Worm (Caenorhabditis elegans) whole organism, young adult: ENCODE measurements around the gene str-187.

Experiments used
- B0035.1 ChIP-seq: sonication (generic microtip); optimal IDR thresholded peaks from 2 replicates; lab custom pipeline; 2016; ENCODE audit warnings: missing genetic modification characterization, mild to moderate bottlenecking, missing compliant biosample characterization, missing genotype, missing genetic modification reagents
- B0261.1 ChIP-seq: sonication (generic microtip); optimal IDR thresholded peaks from 2 replicates; lab custom pipeline; 2016; ENCODE audit warnings: mild to moderate bottlenecking, missing genetic modification characterization, moderate library complexity, missing compliant biosample characterization
- F37B4.10 ChIP-seq: fragments of 200-800 bp; sonication (Bioruptor generic); IDR thresholded peaks from 2 replicates; pipeline ENCODE4 v1.3.6; 2022; ENCODE audit warnings: missing genetic modification characterization, missing compliant biosample characterization
- F52B5.7 ChIP-seq: sonication (generic microtip); optimal IDR thresholded peaks from 2 replicates; lab custom pipeline; 2016; ENCODE audit warnings: mild to moderate bottlenecking, missing genetic modification characterization, missing compliant biosample characterization
- K11D2.4 ChIP-seq: fragments of 200-800 bp; sonication (Bioruptor generic); IDR thresholded peaks from 2 replicates; pipeline ENCODE4 v1.3.6; 2022; ENCODE audit warnings: missing genetic modification reagents, missing genetic modification characterization, missing compliant biosample characterization
- T07F8.4 ChIP-seq: sonication (generic microtip); optimal IDR thresholded peaks from 2 replicates; lab custom pipeline; 2016; ENCODE audit warnings: mild to moderate bottlenecking, missing genetic modification characterization, moderate library complexity, missing compliant biosample characterization
- Y53G8AR.9 ChIP-seq: fragments of 200-800 bp; sonication (Bioruptor generic); conservative IDR thresholded peaks from 2 replicates; pipeline ENCODE4 v1.3.6; 2022; ENCODE audit warnings: missing genetic modification reagents, missing genetic modification characterization, missing compliant biosample characterization
- akir-1 ChIP-seq: fragments of 200-800 bp; sonication (Bioruptor generic); optimal IDR thresholded peaks from 2 replicates; lab custom pipeline; 2018; ENCODE audit warnings: mild to moderate bottlenecking, missing genetic modification characterization, moderate library complexity, missing compliant biosample characterization
- aptf-2 ChIP-seq: fragments of 200-800 bp; sonication (Bioruptor generic); conservative IDR thresholded peaks from 2 replicates; pipeline ENCODE4 v1.3.6; 2022; ENCODE audit warnings: missing genetic modification reagents, missing genetic modification characterization, missing compliant biosample characterization
- aptf-3 ChIP-seq: fragments of 200-800 bp; sonication (Bioruptor generic); IDR thresholded peaks from 2 replicates; pipeline ENCODE4 v1.3.6; 2022; ENCODE audit warnings: missing genetic modification characterization, missing compliant biosample characterization
- attf-6 ChIP-seq: fragments of 200-800 bp; sonication (Bioruptor generic); IDR thresholded peaks from 2 replicates; pipeline ENCODE4 v1.3.6; 2022; ENCODE audit warnings: missing genetic modification reagents, missing genetic modification characterization, missing compliant biosample characterization
- cebp-1 ChIP-seq, 2 experiments: fragments of 200-800 bp in 1 of 2; sonication (Bioruptor generic) in 1 of 2; sonication (generic microtip) in 1 of 2; IDR thresholded peaks in 1 of 2; optimal IDR thresholded peaks in 1 of 2; 2 replicates each; pipeline versions ENCODE4 v1.3.6 to Lab custom; 2017 to 2022; ENCODE audit warnings: missing compliant biosample characterization in 2 of 2, missing genetic modification characterization in 2 of 2, mild to moderate bottlenecking in 1 of 2, missing genetic modification reagents in 1 of 2, moderate library complexity in 1 of 2
- ceh-100 ChIP-seq: fragments of 200-800 bp; sonication (Bioruptor generic); IDR thresholded peaks from 2 replicates; pipeline ENCODE4 v1.3.6; 2022; ENCODE audit warnings: missing genetic modification reagents, missing genetic modification characterization, missing compliant biosample characterization
- ceh-40 ChIP-seq: fragments of 200-800 bp; sonication (Bioruptor generic); IDR thresholded peaks from 2 replicates; pipeline ENCODE4 v1.3.6; 2022; ENCODE audit warnings: missing genetic modification characterization, missing compliant biosample characterization
- chd-7 ChIP-seq: sonication (generic microtip); optimal IDR thresholded peaks from 2 replicates; lab custom pipeline; 2016; ENCODE audit warnings: mild to moderate bottlenecking, missing genetic modification characterization, moderate library complexity, missing compliant biosample characterization
- die-1 ChIP-seq: sonication (generic microtip); optimal IDR thresholded peaks from 2 replicates; lab custom pipeline; 2016; ENCODE audit warnings: missing genotype, mild to moderate bottlenecking, missing genetic modification characterization, missing compliant biosample characterization
- dox-1 ChIP-seq: fragments of 200-800 bp; sonication (Bioruptor generic); IDR thresholded peaks from 2 replicates; pipeline ENCODE4 v1.3.6; 2022; ENCODE audit warnings: missing genetic modification reagents, missing genetic modification characterization, missing compliant biosample characterization
- dpl-1 ChIP-seq: fragments of 150-350 bp; optimal IDR thresholded peaks from 2 replicates; lab custom pipeline; 2014; ENCODE audit warnings: missing biosample characterization, missing genetic modification reagents, missing genetic modification characterization
- gei-17 ChIP-seq: fragments of 200-800 bp; sonication (Bioruptor generic); optimal IDR thresholded peaks from 2 replicates; lab custom pipeline; 2018; ENCODE audit warnings: mild to moderate bottlenecking, missing genetic modification characterization, missing compliant biosample characterization
- him-1 ChIP-seq: sonication (generic microtip); optimal IDR thresholded peaks from 2 replicates; lab custom pipeline; 2016; ENCODE audit warnings: missing genotype, missing genetic modification reagents, missing genetic modification characterization, missing compliant biosample characterization
- hlh-12 ChIP-seq: sonication (generic microtip); optimal IDR thresholded peaks from 2 replicates; lab custom pipeline; 2016; ENCODE audit warnings: missing genetic modification characterization, missing compliant biosample characterization
- hlh-26 ChIP-seq: fragments of 200-800 bp; sonication (Bioruptor generic); conservative IDR thresholded peaks from 2 replicates; pipeline ENCODE4 v1.3.6; 2022; ENCODE audit warnings: missing genetic modification reagents, missing genetic modification characterization, missing compliant biosample characterization
- hmg-1.2 ChIP-seq: fragments of 200-800 bp; sonication (Bioruptor generic); IDR thresholded peaks from 2 replicates; pipeline ENCODE4 v1.3.6; 2022; ENCODE audit warnings: missing genetic modification reagents, missing genetic modification characterization, missing compliant biosample characterization
- hmg-20 ChIP-seq: fragments of 200-800 bp; sonication (Bioruptor generic); IDR thresholded peaks from 2 replicates; pipeline ENCODE4 v1.3.6; 2022; ENCODE audit warnings: missing genetic modification reagents, missing genetic modification characterization, missing compliant biosample characterization
- let-607 ChIP-seq, 2 experiments: fragments of 200-800 bp in 1 of 2; sonication (Bioruptor generic) in 1 of 2; sonication (generic microtip) in 1 of 2; optimal IDR thresholded peaks; 2 replicates each; lab custom pipeline; 2016 to 2018; ENCODE audit warnings: mild to moderate bottlenecking in 2 of 2, missing compliant biosample characterization in 2 of 2, missing genetic modification characterization in 2 of 2, moderate library complexity in 2 of 2, missing genotype in 1 of 2
- lin-40 ChIP-seq: sonication (generic microtip); optimal IDR thresholded peaks from 2 replicates; lab custom pipeline; 2016; ENCODE audit warnings: missing genetic modification characterization, mild to moderate bottlenecking, missing compliant biosample characterization, missing genotype, missing genetic modification reagents
- lir-1 ChIP-seq: fragments of 200-800 bp; sonication (Bioruptor generic); conservative IDR thresholded peaks from 2 replicates; pipeline ENCODE4 v1.3.6; 2022; ENCODE audit warnings: missing genetic modification reagents, missing genetic modification characterization, missing compliant biosample characterization
- lsl-1 ChIP-seq: fragments of 200-800 bp; sonication (Bioruptor generic); optimal IDR thresholded peaks from 2 replicates; lab custom pipeline; 2018; ENCODE audit warnings: mild to moderate bottlenecking, missing genetic modification characterization, moderate library complexity, missing compliant biosample characterization
- madf-3 ChIP-seq: fragments of 200-800 bp; sonication (Bioruptor generic); IDR thresholded peaks from 2 replicates; pipeline ENCODE4 v1.3.6; 2022; ENCODE audit warnings: missing genetic modification reagents, missing genetic modification characterization, missing compliant biosample characterization
- mel-28 ChIP-seq: sonication (generic microtip); optimal IDR thresholded peaks from 2 replicates; lab custom pipeline; 2016; ENCODE audit warnings: borderline replicate concordance, mild to moderate bottlenecking, missing genetic modification characterization, missing compliant biosample characterization
- mxl-1 ChIP-seq: sonication (generic microtip); optimal IDR thresholded peaks from 2 replicates; lab custom pipeline; 2016; ENCODE audit warnings: missing genetic modification characterization, missing compliant biosample characterization
- nfya-1 ChIP-seq: sonication (generic microtip); optimal IDR thresholded peaks from 2 replicates; lab custom pipeline; 2017; ENCODE audit warnings: antibody characterized with exemption, missing compliant biosample characterization, missing genetic modification characterization, borderline replicate concordance; ENCODE audit not compliant: insufficient read depth
- nhr-179 ChIP-seq: sonication (generic microtip); optimal IDR thresholded peaks from 2 replicates; lab custom pipeline; 2016; ENCODE audit warnings: mild to moderate bottlenecking, missing genetic modification characterization, missing compliant biosample characterization
- nhr-90 ChIP-seq: sonication (generic microtip); optimal IDR thresholded peaks from 2 replicates; lab custom pipeline; 2016; ENCODE audit warnings: missing genotype, mild to moderate bottlenecking, missing genetic modification characterization, missing compliant biosample characterization
- pha-4 ChIP-seq: fragments of 150-350 bp; sonication (generic microtip); optimal IDR thresholded peaks from 2 replicates; lab custom pipeline; 2014; ENCODE audit warnings: missing biosample characterization, missing genetic modification reagents, missing genetic modification characterization
- rcor-1 ChIP-seq: fragments of 200-800 bp; sonication (Bioruptor generic); IDR thresholded peaks from 2 replicates; pipeline ENCODE4 v1.3.6; 2022; ENCODE audit warnings: missing genetic modification reagents, missing genetic modification characterization, missing compliant biosample characterization
- repo-1 ChIP-seq: sonication (generic microtip); optimal IDR thresholded peaks from 2 replicates; lab custom pipeline; 2017; ENCODE audit warnings: mild to moderate bottlenecking, missing genetic modification characterization, missing compliant biosample characterization
- snpc-1.3 ChIP-seq: sonication (generic microtip); optimal IDR thresholded peaks from 2 replicates; lab custom pipeline; 2017; ENCODE audit warnings: missing genetic modification characterization, mild to moderate bottlenecking, missing compliant biosample characterization, antibody characterized with exemption, moderate library complexity, missing genotype, missing genetic modification reagents; ENCODE audit not compliant: insufficient read depth
- snpc-4 ChIP-seq, 5 experiments: fragments of 150-350 bp in 1 of 5; sonication (generic microtip) in 4 of 5; optimal IDR thresholded peaks; 2 replicates each; lab custom pipeline; 2014 to 2018; ENCODE audit warnings: missing genetic modification characterization in 5 of 5, missing biosample characterization in 3 of 5, antibody characterized with exemption in 2 of 5, mild to moderate bottlenecking in 2 of 5, missing compliant biosample characterization in 2 of 5, missing genotype in 2 of 5, moderate library complexity in 2 of 5, missing genetic modification reagents in 1 of 5
- unc-130 ChIP-seq: sonication (generic microtip); optimal IDR thresholded peaks from 2 replicates; lab custom pipeline; 2016; ENCODE audit warnings: missing genetic modification reagents, missing genetic modification characterization, missing compliant biosample characterization
- xnd-1 ChIP-seq: sonication (generic microtip); optimal IDR thresholded peaks from 2 replicates; lab custom pipeline; 2016; ENCODE audit warnings: missing genotype, missing genetic modification reagents, missing genetic modification characterization, missing compliant biosample characterization
- ztf-18 ChIP-seq: sonication (generic microtip); optimal IDR thresholded peaks from 2 replicates; lab custom pipeline; 2016; ENCODE audit warnings: missing genotype, mild to moderate bottlenecking, missing genetic modification characterization, missing compliant biosample characterization
- ztf-22 ChIP-seq: fragments of 200-800 bp; sonication (Bioruptor generic); optimal IDR thresholded peaks from 2 replicates; lab custom pipeline; 2018; ENCODE audit warnings: mild to moderate bottlenecking, missing genetic modification characterization, moderate library complexity, missing compliant biosample characterization
- ztf-28 ChIP-seq: fragments of 200-800 bp; sonication (Bioruptor generic); IDR thresholded peaks from 2 replicates; pipeline ENCODE4 v1.3.6; 2022; ENCODE audit warnings: missing genetic modification reagents, missing genetic modification characterization, missing compliant biosample characterization

str-187 gene

ce11 chrIV:17281060-17282021 is 16.0 kb downstream of the str-187 start (continued):
- TF ChIP-seq lin-40 (tag; lab: Kevin White, UChicago) (peak; percentile 82), ceh-40 (GFP tag; lab: Robert Waterston, UW) (peak; percentile 70), ztf-18 (peak; percentile 75), hlh-12 (tag; lab: Kevin White, UChicago) (peak; percentile 9), T07F8.4 (tag; lab: Kevin White, UChicago) (peak; percentile 71), chd-7 (tag; lab: Kevin White, UChicago) (peak; percentile 64), nhr-179 (tag; lab: Kevin White, UChicago) (no peak), lir-1 (GFP tag; lab: Robert Waterston, UW) (no peak; the same call in 1 of the 2 replicates), akir-1 (no peak), B0035.1 (tag; lab: Kevin White, UChicago) (peak; percentile 79), F37B4.10 (no peak), rcor-1 (GFP tag; lab: Robert Waterston, UW) (peak; percentile 84), unc-130 (GFP tag; lab: Kevin White, UChicago) (peak; percentile 58), Y53G8AR.9 (peak; percentile 97), nhr-90 (peak; percentile 35), aptf-2 (GFP tag; lab: Robert Waterston, UW) (no peak), die-1 (tag; lab: Kevin White, UChicago) (peak; percentile 58), hmg-20 (peak; percentile 52; the same call in 1 of the 2 replicates), mel-28 (tag; lab: Kevin White, UChicago) (peak; percentile 49), mxl-1 (tag; lab: Kevin White, UChicago) (no peak), him-1 (peak; percentile 67), ceh-100 (peak; percentile 79; the same call in 1 of the 2 replicates), nfya-1 (tag; lab: Kevin White, UChicago) (no peak), dox-1 (GFP tag; lab: Robert Waterston, UW) (peak; percentile 82), pha-4 (no peak), ztf-28 (GFP tag; lab: Robert Waterston, UW) (no peak), hmg-1.2 (GFP tag; lab: Robert Waterston, UW) (peak; percentile 59), attf-6 (GFP tag; lab: Robert Waterston, UW) (peak; percentile 97), cebp-1 (GFP tag; IDR thresholded peaks at IDR 0.05; lab: Robert Waterston, UW) (0 out of 2 replicates have a peak, but pooled peaks have one; percentile 46), cebp-1 (tag; optimal IDR thresholded peaks at IDR 0.05; lab: Kevin White, UChicago) (peak; percentile 85), B0261.1 (tag; lab: Kevin White, UChicago) (peak; percentile 27), gei-17 (GFP tag; lab: Kevin White, UChicago) (peak; percentile 81), lsl-1 (peak; percentile 65), hlh-26 (no peak), dpl-1 (no peak), aptf-3 (GFP tag; lab: Robert Waterston, UW) (peak; percentile 73; the same call in 1 of the 2 replicates), let-607 (tag; optimal IDR thresholded peaks at IDR 0.05; lab: Kevin White, UChicago) (peak; percentile 29 to 46), snpc-4 (GFP tag; optimal IDR thresholded peaks at IDR 0.05; lab: Kevin White, UChicago) (peak; percentile 69), snpc-4 (tag; optimal IDR thresholded peaks at IDR 0.05; lab: Kevin White, UChicago) (peak; percentile 69 to 93 (median 79)), xnd-1 (tag; lab: Kevin White, UChicago) (no peak), F52B5.7 (tag; lab: Kevin White, UChicago) (peak; percentile 79), repo-1 (peak; percentile 97), ztf-22 (peak; percentile 80), madf-3 (GFP tag; lab: Robert Waterston, UW) (peak; percentile 92; the same call in 1 of the 2 replicates), snpc-1.3 (peak; percentile 95), K11D2.4 (peak; percentile 65; the same call in 1 of the 2 replicates)
